Worm (Caenorhabditis elegans) whole organism, L3 larva: Measurements from ENCODE around the gene T26H5.8.

Source experiments
- ZK546.5 ChIP-seq: sonication (generic microtip); optimal IDR thresholded peaks from 2 replicates; lab custom pipeline; 2017; ENCODE audit warnings: missing biosample characterization, missing genetic modification characterization
- aly-2 ChIP-seq: fragments of 150-350 bp; optimal IDR thresholded peaks from 2 replicates; lab custom pipeline; 2014; ENCODE audit warnings: missing biosample characterization, missing genetic modification characterization
- ama-1 ChIP-seq: fragments of 150-350 bp; optimal IDR thresholded peaks from 2 replicates; lab custom pipeline; 2018
- ceh-28 ChIP-seq: fragments of 150-350 bp; optimal IDR thresholded peaks from 2 replicates; lab custom pipeline; 2014; ENCODE audit warnings: missing biosample characterization, missing genetic modification reagents, missing genetic modification characterization
- ceh-82 ChIP-seq: fragments of 150-350 bp; optimal IDR thresholded peaks from 2 replicates; lab custom pipeline; 2014; ENCODE audit warnings: missing biosample characterization, missing genetic modification characterization
- ceh-9 ChIP-seq: sonication (generic microtip); optimal IDR thresholded peaks from 2 replicates; lab custom pipeline; 2018; ENCODE audit warnings: missing biosample characterization, missing genetic modification characterization
- egl-27 ChIP-seq: sonication (generic microtip); optimal IDR thresholded peaks from 4 replicates; lab custom pipeline; 2017; ENCODE audit warnings: missing biosample characterization, missing genetic modification reagents, missing genetic modification characterization
- egl-5 ChIP-seq: fragments of 150-350 bp; optimal IDR thresholded peaks from 2 replicates; lab custom pipeline; 2017; ENCODE audit warnings: missing biosample characterization, missing genetic modification reagents, missing genetic modification characterization, inconsistent platforms
- elt-1 ChIP-seq: fragments of 150-350 bp; optimal IDR thresholded peaks from 2 replicates; lab custom pipeline; 2014; ENCODE audit warnings: missing biosample characterization, missing genetic modification characterization
- elt-2 ChIP-seq: sonication (generic microtip); optimal IDR thresholded peaks from 2 replicates; lab custom pipeline; 2016; ENCODE audit warnings: missing genetic modification reagents, mild to moderate bottlenecking, missing genetic modification characterization, missing compliant biosample characterization
- elt-3 ChIP-seq, 3 experiments: fragments of 150-350 bp in 1 of 3; sonication (generic microtip) in 2 of 3; optimal IDR thresholded peaks; 2 replicates in 2 of 3; 4 replicates in 1 of 3; lab custom pipeline; 2014 to 2017; ENCODE audit warnings: missing biosample characterization in 3 of 3, missing genetic modification characterization in 3 of 3
- eor-1 ChIP-seq, 2 experiments: fragments of 150-350 bp; optimal IDR thresholded peaks; 2 replicates each; lab custom pipeline; 2014 to 2018; ENCODE audit warnings: missing biosample characterization in 2 of 2, missing genetic modification characterization in 2 of 2
- fkh-10 ChIP-seq: sonication (generic microtip); optimal IDR thresholded peaks from 2 replicates; lab custom pipeline; 2017; ENCODE audit warnings: missing biosample characterization, missing genetic modification reagents, missing genetic modification characterization
- fkh-2 ChIP-seq: fragments of 150-350 bp; optimal IDR thresholded peaks from 2 replicates; lab custom pipeline; 2014; ENCODE audit warnings: missing biosample characterization, missing genetic modification reagents, missing genetic modification characterization
- fos-1 ChIP-seq: fragments of 150-350 bp; optimal IDR thresholded peaks from 2 replicates; lab custom pipeline; 2014; ENCODE audit warnings: missing biosample characterization, missing genetic modification characterization
- hmg-11 ChIP-seq: sonication (generic microtip); optimal IDR thresholded peaks from 2 replicates; lab custom pipeline; 2016; ENCODE audit warnings: missing genetic modification characterization, missing compliant biosample characterization
- lin-15B ChIP-seq: fragments of 150-350 bp; optimal IDR thresholded peaks from 2 replicates; lab custom pipeline; 2014; ENCODE audit warnings: missing biosample characterization, missing genetic modification characterization
- lsy-12 ChIP-seq: sonication (generic microtip); optimal IDR thresholded peaks from 2 replicates; lab custom pipeline; 2016; ENCODE audit warnings: mild to moderate bottlenecking, missing genetic modification characterization, missing compliant biosample characterization
- nhr-11 ChIP-seq: fragments of 150-350 bp; optimal IDR thresholded peaks from 2 replicates; lab custom pipeline; 2014; ENCODE audit warnings: missing biosample characterization, missing genetic modification characterization
- nhr-12 ChIP-seq: fragments of 150-350 bp; optimal IDR thresholded peaks from 2 replicates; lab custom pipeline; 2014; ENCODE audit warnings: missing biosample characterization, missing genetic modification characterization
- nhr-23 ChIP-seq: fragments of 150-350 bp; optimal IDR thresholded peaks from 2 replicates; lab custom pipeline; 2014; ENCODE audit warnings: missing biosample characterization, missing genetic modification reagents, missing genetic modification characterization
- nhr-237 ChIP-seq: fragments of 150-350 bp; optimal IDR thresholded peaks from 2 replicates; lab custom pipeline; 2014; ENCODE audit warnings: missing biosample characterization, missing genetic modification characterization
- nhr-25 ChIP-seq: sonication (generic microtip); optimal IDR thresholded peaks from 2 replicates; lab custom pipeline; 2017; ENCODE audit warnings: missing biosample characterization, missing genetic modification characterization
- nhr-28 ChIP-seq: fragments of 150-350 bp; optimal IDR thresholded peaks from 2 replicates; lab custom pipeline; 2014; ENCODE audit warnings: missing biosample characterization, missing genetic modification characterization
- nhr-43 ChIP-seq: sonication (generic microtip); optimal IDR thresholded peaks from 2 replicates; lab custom pipeline; 2016; ENCODE audit warnings: mild to moderate bottlenecking, missing genetic modification characterization, missing compliant biosample characterization; ENCODE audit not compliant: poor library complexity, severe bottlenecking
- nhr-67 ChIP-seq: fragments of 150-350 bp; optimal IDR thresholded peaks from 2 replicates; lab custom pipeline; 2014; ENCODE audit warnings: missing biosample characterization, missing genetic modification characterization
- nhr-76 ChIP-seq: fragments of 150-350 bp; sonication (generic microtip); optimal IDR thresholded peaks from 5 replicates; lab custom pipeline; 2014; ENCODE audit warnings: missing biosample characterization, missing genetic modification characterization
- nhr-77 ChIP-seq: fragments of 150-350 bp; optimal IDR thresholded peaks from 2 replicates; lab custom pipeline; 2014; ENCODE audit warnings: missing biosample characterization, missing genetic modification characterization
- sea-2 ChIP-seq: fragments of 150-350 bp; sonication (generic microtip); optimal IDR thresholded peaks from 4 replicates; lab custom pipeline; 2014; ENCODE audit warnings: missing biosample characterization, missing genetic modification reagents, missing genetic modification characterization
- skn-1 ChIP-seq: fragments of 150-350 bp; optimal IDR thresholded peaks from 2 replicates; lab custom pipeline; 2014; ENCODE audit warnings: missing biosample characterization, missing genetic modification characterization
- snpc-4 ChIP-seq: fragments of 150-350 bp; optimal IDR thresholded peaks from 2 replicates; lab custom pipeline; 2014; ENCODE audit warnings: missing biosample characterization, missing genetic modification characterization
- tbx-2 ChIP-seq: sonication (generic microtip); optimal IDR thresholded peaks from 2 replicates; lab custom pipeline; 2016; ENCODE audit warnings: mild to moderate bottlenecking, missing genetic modification characterization, missing compliant biosample characterization
- unc-39 ChIP-seq: sonication (generic microtip); optimal IDR thresholded peaks from 4 replicates; lab custom pipeline; 2017; ENCODE audit warnings: missing biosample characterization, missing genetic modification characterization
- unc-62 ChIP-seq: fragments of 150-350 bp; sonication (generic microtip); optimal IDR thresholded peaks from 4 replicates; lab custom pipeline; 2014; ENCODE audit warnings: missing biosample characterization, missing genetic modification reagents, missing genetic modification characterization
- zag-1 ChIP-seq: fragments of 150-350 bp; optimal IDR thresholded peaks from 2 replicates; lab custom pipeline; 2014; ENCODE audit warnings: missing biosample characterization, missing genetic modification characterization
- ztf-11 ChIP-seq: fragments of 150-350 bp; optimal IDR thresholded peaks from 2 replicates; lab custom pipeline; 2014; ENCODE audit warnings: missing biosample characterization, missing genetic modification characterization
- ztf-4 ChIP-seq: fragments of 150-350 bp; optimal IDR thresholded peaks from 2 replicates; lab custom pipeline; 2014; ENCODE audit warnings: missing biosample characterization, missing genetic modification characterization

T26H5.8 gene

ce11 chrV:15465032-15465727 lies 32.7 kb upstream of the T26H5.8 start, which contains the start of gene pqn-71 (continued):
- TF ChIP-seq lin-15B (tag; lab: Kevin White, UChicago) (peak; percentile 67), nhr-76 (tag; lab: Kevin White, UChicago) (peak; percentile 76), nhr-77 (tag; lab: Kevin White, UChicago) (peak; percentile 70), eor-1 (tag; optimal IDR thresholded peaks at IDR 0.05; lab: Kevin White, UChicago) (no peak), elt-3 (tag; optimal IDR thresholded peaks at IDR 0.05; lab: Kevin White, UChicago) (peak in 1 of 3 experiments; percentile 76), nhr-25 (tag; lab: Kevin White, UChicago) (peak; percentile 77), fkh-10 (GFP tag; lab: Kevin White, UChicago) (no peak), ceh-28 (tag; lab: Kevin White, UChicago) (no peak), fkh-2 (tag; lab: Kevin White, UChicago) (no peak), aly-2 (tag; lab: Kevin White, UChicago) (no peak), unc-39 (tag; lab: Kevin White, UChicago) (no peak), ztf-11 (no peak), snpc-4 (peak; percentile 64), nhr-12 (tag; lab: Kevin White, UChicago) (no peak), fos-1 (tag; lab: Kevin White, UChicago) (peak; percentile 83)

ce11 chrV:15464402-15464801 lies 31.9 kb upstream of the T26H5.8 start, which contains the start of gene rocf-1:
Gene rocf-1 (minus strand): TSS chrV:15464502.
- TF ChIP-seq ama-1 (no peak), lsy-12 (tag; lab: Kevin White, UChicago) (no peak), skn-1 (tag; lab: Kevin White, UChicago) (no peak), nhr-237 (tag; lab: Kevin White, UChicago) (no peak), fos-1 (tag; lab: Kevin White, UChicago) (no peak), ZK546.5 (no peak), ceh-82 (tag; lab: Kevin White, UChicago) (no peak), unc-62 (GFP tag; lab: Kevin White, UChicago) (no peak), nhr-77 (tag; lab: Kevin White, UChicago) (no peak), ztf-4 (no peak), elt-2 (tag; lab: Kevin White, UChicago) (no peak), nhr-67 (no peak), nhr-25 (tag; lab: Kevin White, UChicago) (no peak), tbx-2 (tag; lab: Kevin White, UChicago) (no peak), egl-5 (tag; lab: Kevin White, UChicago) (no peak), ceh-9 (tag; lab: Kevin White, UChicago) (no peak)

- TF ChIP-seq sea-2 (no peak), nhr-76 (tag; lab: Kevin White, UChicago) (no peak), nhr-237 (tag; lab: Kevin White, UChicago) (no peak), fkh-2 (tag; lab: Kevin White, UChicago) (no peak), ceh-28 (tag; lab: Kevin White, UChicago) (no peak), tbx-2 (tag; lab: Kevin White, UChicago) (no peak), elt-1 (tag; lab: Kevin White, UChicago) (no peak)
Measured at ce11 chrV:15459088-15459487, 26.6 kb upstream of the T26H5.8 start, which contains the start of gene str-71. Gene str-71 (minus strand): TSS chrV:15459188.

ce11 chrV:15454322-15454721 lies 21.8 kb upstream of the T26H5.8 start:
- TF ChIP-seq elt-3 (tag; optimal IDR thresholded peaks at IDR 0.05; lab: Kevin White, UChicago) (no peak), ceh-9 (tag; lab: Kevin White, UChicago) (no peak), zag-1 (tag; lab: Kevin White, UChicago) (no peak), ceh-28 (tag; lab: Kevin White, UChicago) (no peak), fkh-10 (GFP tag; lab: Kevin White, UChicago) (no peak), nhr-43 (tag; lab: Kevin White, UChicago) (peak; percentile 31)
- TF ChIP-seq, all 47 proteins: peak for 1

ce11 chrV:15451421-15451820 lies 18.9 kb upstream of the T26H5.8 start, which contains the start of gene srw-33:
Gene srw-33 (minus strand): TSS chrV:15451521.
- TF ChIP-seq skn-1 (tag; lab: Kevin White, UChicago) (no peak), fos-1 (tag; lab: Kevin White, UChicago) (no peak), nhr-28 (tag; lab: Kevin White, UChicago) (no peak), nhr-67 (no peak), nhr-76 (tag; lab: Kevin White, UChicago) (no peak), hmg-11 (tag; lab: Kevin White, UChicago) (no peak), ceh-28 (tag; lab: Kevin White, UChicago) (no peak), eor-1 (tag; optimal IDR thresholded peaks at IDR 0.05; lab: Kevin White, UChicago) (no peak), ztf-11 (no peak), nhr-11 (tag; lab: Kevin White, UChicago) (no peak), nhr-25 (tag; lab: Kevin White, UChicago) (no peak), elt-3 (tag; optimal IDR thresholded peaks at IDR 0.05; lab: Kevin White, UChicago) (no peak), nhr-23 (no peak), tbx-2 (tag; lab: Kevin White, UChicago) (no peak), egl-27 (no peak), ztf-4 (no peak), unc-62 (GFP tag; lab: Kevin White, UChicago) (no peak)
